Worm (Caenorhabditis elegans) whole organism, mixed stage, embryonic: ENCODE data around the gene sir-2.2.

ENCODE experiments used
- M03D4.4 ChIP-seq: sonication (generic microtip); optimal IDR thresholded peaks from 2 replicates; lab custom pipeline; 2017; ENCODE audit warnings: mild to moderate bottlenecking, missing genetic modification characterization, missing compliant biosample characterization
- ham-2 ChIP-seq: fragments of 200-800 bp; sonication (Bioruptor generic); optimal IDR thresholded peaks from 2 replicates; lab custom pipeline; 2018; ENCODE audit warnings: mild to moderate bottlenecking, missing genetic modification characterization, missing compliant biosample characterization
- lin-13 ChIP-seq: fragments of 150-350 bp; optimal IDR thresholded peaks from 2 replicates; lab custom pipeline; 2014; ENCODE audit warnings: missing biosample characterization, missing genetic modification characterization
- mep-1 ChIP-seq: fragments of 150-350 bp; optimal IDR thresholded peaks from 2 replicates; lab custom pipeline; 2017; ENCODE audit warnings: missing biosample characterization, missing genetic modification reagents, missing genetic modification characterization, inconsistent platforms
- nhr-28 ChIP-seq: fragments of 150-350 bp; optimal IDR thresholded peaks from 2 replicates; lab custom pipeline; 2014; ENCODE audit warnings: missing biosample characterization, missing genetic modification characterization
- pha-4 ChIP-seq: fragments of 150-350 bp; optimal IDR thresholded peaks from 2 replicates; lab custom pipeline; 2018; ENCODE audit warnings: missing biosample characterization, missing genetic modification reagents, missing genetic modification characterization
- snpc-4 ChIP-seq: fragments of 150-350 bp; optimal IDR thresholded peaks from 2 replicates; lab custom pipeline; 2014; ENCODE audit warnings: missing biosample characterization, missing genetic modification characterization

- TF ChIP-seq mep-1 (tag; lab: Kevin White, UChicago) (no peak), snpc-4 (no peak), nhr-28 (no peak), ham-2 (GFP tag; lab: Kevin White, UChicago) (no peak), pha-4 (tag; lab: Kevin White, UChicago) (no peak), M03D4.4 (tag; lab: Kevin White, UChicago) (no peak), lin-13 (tag; lab: Kevin White, UChicago) (no peak)
Observed at ce11 chrX:13325039-13325438, 2.8 kb upstream of the sir-2.2 start.
